Worm (Caenorhabditis elegans) whole organism, young adult: ENCODE results near the gene str-134.
A peak's percentile ranks its signal among the peaks of the same experiment; 100 is the strongest.

Source experiments
- F22D6.2 ChIP-seq: sonication (generic microtip); optimal IDR thresholded peaks from 2 replicates; lab custom pipeline; 2016; ENCODE audit warnings: mild to moderate bottlenecking, missing genetic modification characterization, missing compliant biosample characterization
- F49E8.2 ChIP-seq: sonication (generic microtip); optimal IDR thresholded peaks from 3 replicates; lab custom pipeline; 2017; ENCODE audit warnings: missing genetic modification characterization, mild to moderate bottlenecking, missing compliant biosample characterization, antibody characterized with exemption, moderate library complexity; ENCODE audit not compliant: insufficient read depth
- F52B5.7 ChIP-seq: sonication (generic microtip); optimal IDR thresholded peaks from 2 replicates; lab custom pipeline; 2016; ENCODE audit warnings: mild to moderate bottlenecking, missing genetic modification characterization, missing compliant biosample characterization
- K11D2.4 ChIP-seq: fragments of 200-800 bp; sonication (Bioruptor generic); IDR thresholded peaks from 2 replicates; pipeline ENCODE4 v1.3.6; 2022; ENCODE audit warnings: missing genetic modification reagents, missing genetic modification characterization, missing compliant biosample characterization
- aptf-2 ChIP-seq: fragments of 200-800 bp; sonication (Bioruptor generic); conservative IDR thresholded peaks from 2 replicates; pipeline ENCODE4 v1.3.6; 2022; ENCODE audit warnings: missing genetic modification reagents, missing genetic modification characterization, missing compliant biosample characterization
- attf-3 ChIP-seq: fragments of 200-800 bp; sonication (Bioruptor generic); conservative IDR thresholded peaks from 2 replicates; pipeline ENCODE4 v1.3.6; 2022; ENCODE audit warnings: missing genetic modification reagents, missing genetic modification characterization, missing compliant biosample characterization
- ceh-58 ChIP-seq: fragments of 200-800 bp; sonication (Bioruptor generic); IDR thresholded peaks from 2 replicates; pipeline ENCODE4 v1.3.6; 2022; ENCODE audit warnings: missing genetic modification characterization, missing compliant biosample characterization
- die-1 ChIP-seq: sonication (generic microtip); optimal IDR thresholded peaks from 2 replicates; lab custom pipeline; 2016; ENCODE audit warnings: missing genotype, mild to moderate bottlenecking, missing genetic modification characterization, missing compliant biosample characterization
- dpff-1 ChIP-seq: sonication (generic microtip); optimal IDR thresholded peaks from 2 replicates; lab custom pipeline; 2017; ENCODE audit warnings: mild to moderate bottlenecking, missing genetic modification characterization, missing compliant biosample characterization
- egrh-3 ChIP-seq: fragments of 200-800 bp; sonication (Bioruptor generic); IDR thresholded peaks from 2 replicates; pipeline ENCODE4 v1.3.6; 2022; ENCODE audit warnings: missing genetic modification reagents, missing genetic modification characterization, missing compliant biosample characterization
- ekl-4 ChIP-seq: fragments of 200-800 bp; sonication (Bioruptor generic); IDR thresholded peaks from 2 replicates; pipeline ENCODE4 v1.3.6; 2022; ENCODE audit warnings: missing genetic modification reagents, missing genetic modification characterization, missing compliant biosample characterization
- him-1 ChIP-seq: sonication (generic microtip); optimal IDR thresholded peaks from 2 replicates; lab custom pipeline; 2016; ENCODE audit warnings: missing genotype, missing genetic modification reagents, missing genetic modification characterization, missing compliant biosample characterization
- hmg-1.2 ChIP-seq: fragments of 200-800 bp; sonication (Bioruptor generic); IDR thresholded peaks from 2 replicates; pipeline ENCODE4 v1.3.6; 2022; ENCODE audit warnings: missing genetic modification reagents, missing genetic modification characterization, missing compliant biosample characterization
- lin-35 ChIP-seq, 3 experiments: fragments of 150-350 bp in 2 of 3; sonication (generic microtip) in 1 of 3; optimal IDR thresholded peaks; 2 replicates each; lab custom pipeline; 2014 to 2018; ENCODE audit warnings: missing biosample characterization in 3 of 3, missing genetic modification characterization in 3 of 3, missing genetic modification reagents in 3 of 3
- repo-1 ChIP-seq: sonication (generic microtip); optimal IDR thresholded peaks from 2 replicates; lab custom pipeline; 2017; ENCODE audit warnings: mild to moderate bottlenecking, missing genetic modification characterization, missing compliant biosample characterization
- sdz-38 ChIP-seq: sonication (generic microtip); optimal IDR thresholded peaks from 2 replicates; lab custom pipeline; 2016; ENCODE audit warnings: missing genotype, missing genetic modification characterization, missing compliant biosample characterization
- snpc-3.4 ChIP-seq: sonication (generic microtip); optimal IDR thresholded peaks from 2 replicates; lab custom pipeline; 2017; ENCODE audit warnings: missing genetic modification characterization, mild to moderate bottlenecking, missing compliant biosample characterization, antibody characterized with exemption, moderate library complexity, missing genotype, missing genetic modification reagents
- tbx-9 ChIP-seq: sonication (generic microtip); optimal IDR thresholded peaks from 2 replicates; lab custom pipeline; 2016; ENCODE audit warnings: borderline replicate concordance, missing genetic modification characterization, inconsistent platforms, missing compliant biosample characterization

str-134 gene

ce11 chrV:779999-780398 is 36.6 kb downstream of the str-134 start, which contains the start of gene srbc-60:
srbc-60 (plus strand) TSS chrV:780299.
- TF ChIP-seq sdz-38 (tag; lab: Kevin White, UChicago), result no peak
- no peak for TF ChIP-seq die-1 (tag; lab: Kevin White, UChicago)
- TF ChIP-seq repo-1 (tag; lab: Kevin White, UChicago), result no peak
- no peak for TF ChIP-seq him-1 (tag; lab: Kevin White, UChicago)
- TF ChIP-seq F52B5.7, result no peak
- no peak for TF ChIP-seq lin-35 (GFP tag; optimal IDR thresholded peaks at IDR 0.05; lab: Kevin White, UChicago)
- TF ChIP-seq tbx-9 (tag; lab: Kevin White, UChicago), result no peak
- no peak for TF ChIP-seq snpc-3.4 (tag; lab: Kevin White, UChicago)
- no peak for TF ChIP-seq hmg-1.2 (GFP tag; lab: Robert Waterston, UW)
- TF ChIP-seq K11D2.4 (GFP tag; lab: Robert Waterston, UW), result no peak
- no peak for TF ChIP-seq attf-3 (GFP tag; lab: Robert Waterston, UW)

- TF ChIP-seq F49E8.2 (tag; lab: Kevin White, UChicago), result no peak
- TF ChIP-seq ekl-4, result no peak
- TF ChIP-seq dpff-1 (tag; lab: Kevin White, UChicago), result no peak
- TF ChIP-seq egrh-3 (GFP tag; lab: Robert Waterston, UW), result no peak
- TF ChIP-seq F22D6.2 (tag; lab: Kevin White, UChicago), result no peak
These were observed 39.0 kb downstream of the str-134 start, which contains the start of gene srab-16 for ce11 chrV:782432-782831. srab-16 (plus strand) TSS chrV:782732.

ce11 chrV:794092-794491 is 50.6 kb downstream of the str-134 start:
- TF ChIP-seq ceh-58 (GFP tag; lab: Robert Waterston, UW), result 0 out of 2 replicates have a peak, but pooled peaks have one; percentile 59
- TF ChIP-seq aptf-2 (GFP tag; lab: Robert Waterston, UW), result no peak
